Worm (Caenorhabditis elegans): ENCODE measurements around the gene sri-4.

The sri-4 gene

ce11 chrV:731330-731729 is 16.8 kb upstream of the sri-4 start (continued):
- TF ChIP-seq R02D3.7 (tag; optimal IDR thresholded peaks at IDR 0.05) = no peak
- no peak for TF ChIP-seq snpc-1.2 (GFP tag; IDR thresholded peaks at IDR 0.05)
- TF ChIP-seq lin-13 (GFP tag; optimal IDR thresholded peaks at IDR 0.05) = no peak
- no peak for TF ChIP-seq nhr-237 (tag; optimal IDR thresholded peaks at IDR 0.05)
- peak; percentile 98 for TF ChIP-seq hlh-30 (tag; optimal IDR thresholded peaks at IDR 0.05; ENCODE audit: insufficient read depth)
- TF ChIP-seq ztf-11 (tag; optimal IDR thresholded peaks at IDR 0.05) = no peak
- peak; percentile 88 for TF ChIP-seq zfp-3 (GFP tag; conservative IDR thresholded peaks at IDR 0.05)
- TF ChIP-seq nhr-28 (tag; optimal IDR thresholded peaks at IDR 0.05) = peak; percentile 96
- peak; percentile 67 for TF ChIP-seq fos-1 (tag; optimal IDR thresholded peaks at IDR 0.05)
- TF ChIP-seq madf-9 (GFP tag; conservative IDR thresholded peaks at IDR 0.05) = peak; percentile 34; the same call in 1 of the 2 replicates
- TF ChIP-seq nhr-102 (tag; optimal IDR thresholded peaks at IDR 0.05) = peak; percentile 93
- TF ChIP-seq nhr-42 (GFP tag; IDR thresholded peaks at IDR 0.05) = peak; percentile 68
- TF ChIP-seq hlh-11 (tag; optimal IDR thresholded peaks at IDR 0.05) = peak; percentile 99
- TF ChIP-seq nhr-77 (tag; optimal IDR thresholded peaks at IDR 0.05) = peak; percentile 83
- TF ChIP-seq Y75B8A.6 (GFP tag; IDR thresholded peaks at IDR 0.05) = peak; percentile 84; the same call in 1 of the 2 replicates
- no peak for TF ChIP-seq ceh-62 (tag; optimal IDR thresholded peaks at IDR 0.05)
- TF ChIP-seq nhr-76 (tag; optimal IDR thresholded peaks at IDR 0.05) = no peak
- TF ChIP-seq nhr-10 (tag; optimal IDR thresholded peaks at IDR 0.05) = peak; percentile 97
- TF ChIP-seq nhr-48 (tag; optimal IDR thresholded peaks at IDR 0.05) = peak; percentile 92
- peak; percentile 76 to 98 for TF ChIP-seq unc-62 (GFP tag; optimal IDR thresholded peaks at IDR 0.05 in 1 of 2)
- peak; percentile 8 for TF ChIP-seq unc-62 (tag; optimal IDR thresholded peaks at IDR 0.05)
- peak; percentile 71 for TF ChIP-seq hmg-1.1 (GFP tag; IDR thresholded peaks at IDR 0.05)
- peak; percentile 70 for TF ChIP-seq pqm-1 (tag; optimal IDR thresholded peaks at IDR 0.05)
- peak; percentile 37 for TF ChIP-seq zip-2 (tag; optimal IDR thresholded peaks at IDR 0.05)
- TF ChIP-seq zip-11 (GFP tag; IDR thresholded peaks at IDR 0.05) = no peak
- peak; percentile 9 for TF ChIP-seq spr-3 (GFP tag; optimal IDR thresholded peaks at IDR 0.05)
- no peak for TF ChIP-seq dmd-9 (GFP tag; IDR thresholded peaks at IDR 0.05)
- TF ChIP-seq nhr-25 (tag; optimal IDR thresholded peaks at IDR 0.05; ENCODE audit: borderline replicate concordance, insufficient read depth) = no peak
- TF ChIP-seq rbr-2 (tag; optimal IDR thresholded peaks at IDR 0.05) = peak; percentile 35
- TF ChIP-seq mep-1 (tag; optimal IDR thresholded peaks at IDR 0.05) = peak; percentile 79
- TF ChIP-seq php-3 (GFP tag; IDR thresholded peaks at IDR 0.05) = peak; percentile 92
- peak; percentile 63 to 88 for TF ChIP-seq hif-1 (tag; optimal IDR thresholded peaks at IDR 0.05)
- peak; percentile 12 for TF ChIP-seq nhr-111 (GFP tag; optimal IDR thresholded peaks at IDR 0.05)
- TF ChIP-seq mxl-3 (GFP tag; optimal IDR thresholded peaks at IDR 0.05) = peak; percentile 84
- peak; percentile 73 for TF ChIP-seq mxl-2 (GFP tag; conservative IDR thresholded peaks at IDR 0.05)
- peak; percentile 73 for TF ChIP-seq duxl-1 (tag; optimal IDR thresholded peaks at IDR 0.05; ENCODE audit: poor library complexity)
- TF ChIP-seq snpc-4 (tag; optimal IDR thresholded peaks at IDR 0.05) = no peak
- peak; percentile 97 for TF ChIP-seq dve-1 (tag; optimal IDR thresholded peaks at IDR 0.05; ENCODE audit: insufficient read depth)
- TF ChIP-seq mes-2 (tag; optimal IDR thresholded peaks at IDR 0.05; ENCODE audit: poor library complexity, severe bottlenecking) = peak; percentile 71
- TF ChIP-seq nhr-11 (tag; optimal IDR thresholded peaks at IDR 0.05) = peak; percentile 96
- TF ChIP-seq T20F7.1 (GFP tag; optimal IDR thresholded peaks at IDR 0.05) = peak; percentile 62
- TF ChIP-seq daf-8 (GFP tag; IDR thresholded peaks at IDR 0.05) = no peak
- no peak for TF ChIP-seq lin-39 (tag; optimal IDR thresholded peaks at IDR 0.05)
- TF ChIP-seq set-16 (GFP tag; IDR thresholded peaks at IDR 0.05) = peak; percentile 91
- no peak for TF ChIP-seq Y5F2A.4 (GFP tag; optimal IDR thresholded peaks at IDR 0.05)
- TF ChIP-seq gei-8 (GFP tag; optimal IDR thresholded peaks at IDR 0.05) = peak; percentile 88
- peak; percentile 65; the same call in 1 of the 2 replicates for TF ChIP-seq egl-43 (GFP tag; IDR thresholded peaks at IDR 0.05)
- TF ChIP-seq F37D6.2 (tag; optimal IDR thresholded peaks at IDR 0.05) = no peak
- TF ChIP-seq F44E2.7 (GFP tag; IDR thresholded peaks at IDR 0.05) = no peak
- TF ChIP-seq tra-1 (GFP tag; IDR thresholded peaks at IDR 0.05) = peak; percentile 94
- TF ChIP-seq lin-15B (tag; optimal IDR thresholded peaks at IDR 0.05) = no peak

All from whole organism, L4 larva.